Worm (Caenorhabditis elegans) whole organism, young adult: ENCODE data around the gene srv-32.

ENCODE experiments used
- Y53G8AR.9 ChIP-seq: fragments of 200-800 bp; sonication (Bioruptor generic); conservative IDR thresholded peaks from 2 replicates; pipeline ENCODE4 v1.3.6; 2022; ENCODE audit warnings: missing genetic modification reagents, missing genetic modification characterization, missing compliant biosample characterization
- ama-1 ChIP-seq, 3 experiments: fragments of 150-350 bp in 1 of 3; sonication (generic microtip) in 2 of 3; optimal IDR thresholded peaks; 2 replicates each; lab custom pipeline; 2014 to 2018; ENCODE audit warnings: missing biosample characterization in 2 of 3, missing genetic modification characterization in 2 of 3, missing genetic modification reagents in 2 of 3
- aptf-2 ChIP-seq: fragments of 200-800 bp; sonication (Bioruptor generic); conservative IDR thresholded peaks from 2 replicates; pipeline ENCODE4 v1.3.6; 2022; ENCODE audit warnings: missing genetic modification reagents, missing genetic modification characterization, missing compliant biosample characterization
- aptf-3 ChIP-seq: fragments of 200-800 bp; sonication (Bioruptor generic); IDR thresholded peaks from 2 replicates; pipeline ENCODE4 v1.3.6; 2022; ENCODE audit warnings: missing genetic modification characterization, missing compliant biosample characterization
- cebp-1 ChIP-seq, 2 experiments: fragments of 200-800 bp in 1 of 2; sonication (Bioruptor generic) in 1 of 2; sonication (generic microtip) in 1 of 2; IDR thresholded peaks in 1 of 2; optimal IDR thresholded peaks in 1 of 2; 2 replicates each; pipeline versions ENCODE4 v1.3.6 to Lab custom; 2017 to 2022; ENCODE audit warnings: missing compliant biosample characterization in 2 of 2, missing genetic modification characterization in 2 of 2, mild to moderate bottlenecking in 1 of 2, missing genetic modification reagents in 1 of 2, moderate library complexity in 1 of 2
- dpl-1 ChIP-seq: fragments of 150-350 bp; optimal IDR thresholded peaks from 2 replicates; lab custom pipeline; 2014; ENCODE audit warnings: missing biosample characterization, missing genetic modification reagents, missing genetic modification characterization
- fkh-3 ChIP-seq: sonication (generic microtip); optimal IDR thresholded peaks from 2 replicates; lab custom pipeline; 2016; ENCODE audit warnings: mild to moderate bottlenecking, missing genetic modification characterization, missing compliant biosample characterization
- hmg-20 ChIP-seq: fragments of 200-800 bp; sonication (Bioruptor generic); IDR thresholded peaks from 2 replicates; pipeline ENCODE4 v1.3.6; 2022; ENCODE audit warnings: missing genetic modification reagents, missing genetic modification characterization, missing compliant biosample characterization
- lir-1 ChIP-seq: fragments of 200-800 bp; sonication (Bioruptor generic); conservative IDR thresholded peaks from 2 replicates; pipeline ENCODE4 v1.3.6; 2022; ENCODE audit warnings: missing genetic modification reagents, missing genetic modification characterization, missing compliant biosample characterization
- pbrm-1 ChIP-seq: fragments of 200-800 bp; sonication (Bioruptor generic); IDR thresholded peaks from 2 replicates; pipeline ENCODE4 v1.3.6; 2022; ENCODE audit warnings: missing genetic modification reagents, missing genetic modification characterization, missing compliant biosample characterization
- pha-4 ChIP-seq: fragments of 150-350 bp; sonication (generic microtip); optimal IDR thresholded peaks from 2 replicates; lab custom pipeline; 2014; ENCODE audit warnings: missing biosample characterization, missing genetic modification reagents, missing genetic modification characterization
- sdz-38 ChIP-seq: sonication (generic microtip); optimal IDR thresholded peaks from 2 replicates; lab custom pipeline; 2016; ENCODE audit warnings: missing genotype, missing genetic modification characterization, missing compliant biosample characterization

DNA sequence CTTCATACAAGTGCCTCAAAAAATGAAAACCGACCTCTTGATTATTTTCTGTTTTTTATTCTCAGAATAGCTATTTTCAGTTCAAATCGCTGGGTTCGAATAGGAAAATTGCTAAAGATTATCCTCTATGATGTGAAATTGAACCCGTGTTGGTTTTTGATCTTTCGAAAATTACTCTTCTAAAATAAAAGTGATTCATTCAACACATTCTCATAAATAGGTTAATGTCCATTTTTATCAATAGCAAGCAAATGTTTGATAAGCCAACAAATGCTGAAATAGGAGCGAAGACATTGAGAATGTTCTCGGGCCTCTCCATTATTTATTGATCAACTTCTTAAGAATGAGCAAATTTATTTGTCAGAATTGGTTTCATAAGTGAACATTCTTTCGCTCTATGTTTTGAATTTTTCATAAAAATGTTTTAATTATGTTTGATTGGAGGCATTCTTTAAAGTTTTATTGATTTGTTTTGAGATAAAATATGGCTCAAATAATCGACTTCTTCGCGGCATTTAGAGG lies 49.2 kb downstream of the srv-32 start, which contains the start of gene F58F9.3:
- TF ChIP-seq lir-1 (GFP tag; lab: Robert Waterston, UW), result no peak
- no peak for TF ChIP-seq aptf-3 (GFP tag; lab: Robert Waterston, UW)
- no peak for TF ChIP-seq sdz-38
- TF ChIP-seq aptf-2 (GFP tag; lab: Robert Waterston, UW), result no peak
- no peak for TF ChIP-seq cebp-1 (GFP tag; IDR thresholded peaks at IDR 0.05; lab: Robert Waterston, UW)
- TF ChIP-seq cebp-1 (tag; optimal IDR thresholded peaks at IDR 0.05; lab: Kevin White, UChicago), result no peak
- no peak for TF ChIP-seq fkh-3 (tag; lab: Kevin White, UChicago)
- no peak for TF ChIP-seq ama-1 (optimal IDR thresholded peaks at IDR 0.05; lab: Kevin White, UChicago)
- TF ChIP-seq ama-1 (GFP tag; optimal IDR thresholded peaks at IDR 0.05; lab: Kevin White, UChicago), result no peak
- no peak for TF ChIP-seq pbrm-1 (GFP tag; lab: Robert Waterston, UW)
- TF ChIP-seq Y53G8AR.9, result no peak
- no peak for TF ChIP-seq dpl-1
- no peak for TF ChIP-seq pha-4 (tag; lab: Kevin White, UChicago)
- no peak for TF ChIP-seq hmg-20 (GFP tag; lab: Robert Waterston, UW)
